Worm (Caenorhabditis elegans) whole organism, early embryonic: ENCODE results near the gene Y70G10A.4.

Experiments
- aly-1 ChIP-seq: sonication (generic microtip); optimal IDR thresholded peaks from 2 replicates; lab custom pipeline; 2016; ENCODE audit warnings: missing genetic modification characterization, missing compliant biosample characterization
- ama-1 ChIP-seq: fragments of 150-350 bp; optimal IDR thresholded peaks from 2 replicates; lab custom pipeline; 2014
- ceh-36 ChIP-seq: sonication (generic microtip); optimal IDR thresholded peaks from 2 replicates; lab custom pipeline; 2016; ENCODE audit warnings: missing genetic modification characterization, inconsistent platforms, missing compliant biosample characterization
- ets-7 ChIP-seq: sonication (generic microtip); optimal IDR thresholded peaks from 2 replicates; lab custom pipeline; 2016; ENCODE audit warnings: missing genotype, missing genetic modification characterization, missing compliant biosample characterization
- flt-1 ChIP-seq: fragments of 200-800 bp; sonication (Bioruptor generic); IDR thresholded peaks from 2 replicates; pipeline ENCODE4 v1.3.6; 2022; ENCODE audit warnings: missing genetic modification characterization, missing compliant biosample characterization
- hmg-4 ChIP-seq: fragments of 200-800 bp; sonication (Bioruptor generic); optimal IDR thresholded peaks from 2 replicates; lab custom pipeline; 2018; ENCODE audit warnings: mild to moderate bottlenecking, missing genetic modification characterization, missing compliant biosample characterization
- hnd-1 ChIP-seq: sonication (generic microtip); optimal IDR thresholded peaks from 2 replicates; lab custom pipeline; 2016; ENCODE audit warnings: missing genetic modification characterization, missing compliant biosample characterization
- pes-1 ChIP-seq: fragments of 200-800 bp; sonication (Bioruptor generic); IDR thresholded peaks from 2 replicates; pipeline ENCODE4 v1.3.6; 2022; ENCODE audit warnings: missing genetic modification reagents, missing genetic modification characterization, missing compliant biosample characterization
- scrt-1 ChIP-seq: fragments of 200-800 bp; sonication (Bioruptor generic); IDR thresholded peaks from 2 replicates; pipeline ENCODE4 v1.3.6; 2022; ENCODE audit warnings: missing genetic modification characterization, missing compliant biosample characterization
- sea-1 ChIP-seq: fragments of 200-800 bp; sonication (Bioruptor generic); conservative IDR thresholded peaks from 2 replicates; pipeline ENCODE4 v1.3.6; 2022; ENCODE audit warnings: missing genetic modification characterization, missing compliant biosample characterization
- tbx-11 ChIP-seq: fragments of 200-800 bp; sonication (Bioruptor generic); IDR thresholded peaks from 2 replicates; pipeline ENCODE4 v1.3.6; 2022; ENCODE audit warnings: missing genetic modification characterization, missing compliant biosample characterization
- tbx-37 ChIP-seq: fragments of 200-800 bp; sonication (Bioruptor generic); conservative IDR thresholded peaks from 2 replicates; pipeline ENCODE4 v1.3.6; 2022; ENCODE audit warnings: missing genetic modification reagents, missing genetic modification characterization, missing compliant biosample characterization
- tra-4 ChIP-seq: sonication (generic microtip); optimal IDR thresholded peaks from 2 replicates; lab custom pipeline; 2017; ENCODE audit warnings: missing genetic modification characterization, missing compliant biosample characterization

DNA sequence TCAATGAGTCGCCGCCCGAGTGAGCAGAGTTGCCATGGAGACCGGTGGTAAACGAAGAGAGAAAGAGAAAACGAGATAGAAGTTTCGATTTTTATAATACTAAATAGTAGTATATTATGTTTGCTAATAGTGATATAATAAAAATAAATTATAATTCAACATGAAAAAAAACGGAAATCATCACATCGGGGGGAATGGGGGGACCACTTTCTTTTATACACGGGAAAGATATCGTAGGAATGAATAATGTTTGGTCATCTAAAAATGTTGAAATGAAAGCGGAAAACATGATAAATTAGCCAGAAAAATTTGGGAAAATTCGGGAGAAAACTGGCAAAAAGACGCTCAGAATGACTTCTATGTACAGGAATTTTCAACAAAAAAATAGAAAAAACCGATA lies 39.7 kb downstream of the Y70G10A.4 start, which contains the start of gene bbs-5:
- TF ChIP-seq pes-1 (GFP tag; lab: Robert Waterston, UW): no peak
- no peak for TF ChIP-seq ceh-36 (tag; lab: Kevin White, UChicago)
- no peak for TF ChIP-seq hmg-4
- TF ChIP-seq flt-1 (GFP tag; lab: Robert Waterston, UW): no peak
- no peak for TF ChIP-seq hnd-1 (tag; lab: Kevin White, UChicago)
- TF ChIP-seq tbx-11 (GFP tag; lab: Robert Waterston, UW): no peak
- TF ChIP-seq scrt-1 (GFP tag; lab: Robert Waterston, UW): no peak
- no peak for TF ChIP-seq ama-1
- no peak for TF ChIP-seq tbx-37
- TF ChIP-seq sea-1 (GFP tag; lab: Robert Waterston, UW): no peak
- no peak for TF ChIP-seq aly-1
- TF ChIP-seq tra-4: no peak
- no peak for TF ChIP-seq ets-7 (tag; lab: Kevin White, UChicago)
